Fruit fly (Drosophila melanogaster) whole organism, adult: ENCODE measurements around the gene CG2278.

Source experiments
- CG11617 ChIP-seq: fragments of 200-800 bp; sonication (Bioruptor generic); optimal IDR thresholded peaks from 2 replicates; lab custom pipeline; 2017; ENCODE audit warnings: mild to moderate bottlenecking, missing biosample characterization, missing genetic modification reagents, missing genetic modification characterization
- CG12768 ChIP-seq: fragments of 200-800 bp; sonication (Bioruptor generic); optimal IDR thresholded peaks from 2 replicates; lab custom pipeline; 2017; ENCODE audit warnings: missing biosample characterization, missing genetic modification characterization, mild to moderate bottlenecking, moderate library complexity, missing genetic modification reagents
- CG14711 ChIP-seq: fragments of 200-800 bp; sonication (Bioruptor generic); optimal IDR thresholded peaks from 2 replicates; lab custom pipeline; 2018; ENCODE audit warnings: missing biosample characterization, mild to moderate bottlenecking, missing genetic modification characterization, moderate library complexity
- CG1620 ChIP-seq: fragments of 200-800 bp; sonication (Bioruptor generic); optimal IDR thresholded peaks from 2 replicates; lab custom pipeline; 2016; ENCODE audit warnings: missing biosample characterization, missing genetic modification characterization
- CG33017 ChIP-seq: fragments of 200-800 bp; sonication (Bioruptor generic); optimal IDR thresholded peaks from 2 replicates; lab custom pipeline; 2018; ENCODE audit warnings: missing biosample characterization, mild to moderate bottlenecking, missing genetic modification characterization, moderate library complexity
- CG5204 ChIP-seq: fragments of 200-800 bp; sonication (Bioruptor generic); optimal IDR thresholded peaks from 2 replicates; lab custom pipeline; 2016; ENCODE audit warnings: missing biosample characterization, missing genetic modification characterization
- CG7045 ChIP-seq: fragments of 200-800 bp; sonication (Bioruptor generic); optimal IDR thresholded peaks from 2 replicates; lab custom pipeline; 2017; ENCODE audit warnings: missing biosample characterization, mild to moderate bottlenecking, missing genetic modification characterization
- CG7101 ChIP-seq: fragments of 200-800 bp; sonication (Bioruptor generic); optimal IDR thresholded peaks from 2 replicates; lab custom pipeline; 2018; ENCODE audit warnings: missing biosample characterization, mild to moderate bottlenecking, missing genetic modification characterization, moderate library complexity
- Clk ChIP-seq: fragments of 200-800 bp; sonication (Bioruptor generic); optimal IDR thresholded peaks from 2 replicates; lab custom pipeline; 2017; ENCODE audit warnings: missing biosample characterization, missing genetic modification characterization
- Crg-1 ChIP-seq: fragments of 200-800 bp; sonication (Bioruptor generic); optimal IDR thresholded peaks from 2 replicates; lab custom pipeline; 2016; ENCODE audit warnings: missing biosample characterization, missing genetic modification characterization
- Hr96 ChIP-seq: fragments of 200-800 bp; sonication (Bioruptor generic); optimal IDR thresholded peaks from 2 replicates; lab custom pipeline; 2016; ENCODE audit warnings: missing biosample characterization, missing genetic modification characterization
- Mnt ChIP-seq: fragments of 200-800 bp; sonication (Bioruptor generic); optimal IDR thresholded peaks from 2 replicates; lab custom pipeline; 2016; ENCODE audit warnings: missing biosample characterization, mild to moderate bottlenecking, missing genetic modification characterization
- bab1 ChIP-seq: fragments of 200-800 bp; sonication (Bioruptor generic); optimal IDR thresholded peaks from 3 replicates; lab custom pipeline; 2019; ENCODE audit warnings: missing biosample characterization, mild to moderate bottlenecking, missing genetic modification characterization, moderate library complexity
- cic ChIP-seq: fragments of 200-800 bp; sonication (Bioruptor generic); optimal IDR thresholded peaks from 2 replicates; lab custom pipeline; 2017; ENCODE audit warnings: missing biosample characterization, mild to moderate bottlenecking, missing genetic modification characterization, moderate library complexity
- cnc ChIP-seq, 2 experiments: fragments of >200 bp; optimal IDR thresholded peaks; 2 replicates each; lab custom pipeline; 2017
- kay ChIP-seq: fragments of 200-800 bp; sonication (Bioruptor generic); peaks from one replicate; lab custom pipeline; 2016; ENCODE audit warnings: missing biosample characterization, missing genetic modification characterization, borderline replicate concordance
- ovo ChIP-seq: fragments of 200-800 bp; sonication (Bioruptor generic); optimal IDR thresholded peaks from 2 replicates; lab custom pipeline; 2016; ENCODE audit warnings: missing biosample characterization, missing genetic modification characterization
- pad ChIP-seq: fragments of 200-800 bp; sonication (Bioruptor generic); optimal IDR thresholded peaks from 3 replicates; lab custom pipeline; 2017; ENCODE audit warnings: missing biosample characterization, missing genetic modification characterization, mild to moderate bottlenecking, moderate library complexity, missing genetic modification reagents
- tj ChIP-seq: fragments of 200-800 bp; sonication (Bioruptor generic); optimal IDR thresholded peaks from 3 replicates; lab custom pipeline; 2017; ENCODE audit warnings: missing biosample characterization, mild to moderate bottlenecking, missing genetic modification characterization, moderate library complexity
- toe ChIP-seq: fragments of 200-800 bp; sonication (Bioruptor generic); optimal IDR thresholded peaks from 2 replicates; lab custom pipeline; 2016; ENCODE audit warnings: missing biosample characterization, missing genetic modification characterization

The CG2278 gene

DNA sequence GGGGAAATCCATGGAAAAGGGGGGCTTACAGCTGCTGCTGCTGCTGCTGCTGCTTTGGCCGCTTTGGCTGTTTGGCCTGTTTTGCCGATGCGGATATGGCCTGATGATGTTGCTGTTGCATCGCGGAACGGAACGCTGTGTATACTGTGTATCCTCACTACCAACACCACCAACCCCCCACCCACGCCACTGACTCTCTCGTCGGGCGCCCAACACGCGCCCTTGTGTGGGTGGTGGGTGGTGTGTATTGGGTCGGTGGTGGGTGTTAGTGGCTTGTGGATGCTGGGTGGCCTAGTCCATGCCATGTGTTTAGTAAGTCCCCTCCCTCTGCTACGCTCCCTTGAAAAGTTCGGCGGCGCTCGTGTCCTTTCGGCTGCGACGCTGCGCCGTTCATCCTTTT is 7.7 kb upstream of the CG2278 start:
- TF ChIP-seq tj (GFP tag; lab: Kevin White, UChicago) (no peak), CG5204 (no peak), Mnt (GFP tag; lab: Kevin White, UChicago) (no peak), CG7101 (tag; lab: Kevin White, UChicago) (no peak), CG1620 (GFP tag; lab: Kevin White, UChicago) (no peak), CG14711 (tag; lab: Kevin White, UChicago) (no peak), pad (GFP tag; lab: Kevin White, UChicago) (peak; percentile 17), ovo (GFP tag; lab: Kevin White, UChicago) (no peak)

DNA sequence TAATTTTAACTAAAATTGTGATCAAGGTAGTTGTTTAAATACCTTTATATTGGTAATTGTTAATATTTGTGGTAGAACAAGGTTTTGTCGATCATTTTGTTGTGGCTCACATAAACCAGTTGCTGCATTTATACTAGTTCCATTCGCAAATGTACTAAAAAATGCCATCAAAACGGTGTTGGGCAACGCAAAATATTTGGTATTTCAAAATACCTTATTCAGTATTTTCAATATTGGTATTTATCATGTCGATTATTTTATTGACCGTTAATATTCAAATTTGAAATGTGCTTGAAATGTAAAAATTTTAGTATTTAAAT is 6.9 kb upstream of the CG2278 start, which contains the start of gene slpr:
Gene slpr (minus strand): TSS at position 156 of the 320 bp plus-strand sequence.
- no peak for TF ChIP-seq Mnt (GFP tag; lab: Kevin White, UChicago)
- peak; percentile 38 for TF ChIP-seq CG14711 (tag; lab: Kevin White, UChicago)

DNA sequence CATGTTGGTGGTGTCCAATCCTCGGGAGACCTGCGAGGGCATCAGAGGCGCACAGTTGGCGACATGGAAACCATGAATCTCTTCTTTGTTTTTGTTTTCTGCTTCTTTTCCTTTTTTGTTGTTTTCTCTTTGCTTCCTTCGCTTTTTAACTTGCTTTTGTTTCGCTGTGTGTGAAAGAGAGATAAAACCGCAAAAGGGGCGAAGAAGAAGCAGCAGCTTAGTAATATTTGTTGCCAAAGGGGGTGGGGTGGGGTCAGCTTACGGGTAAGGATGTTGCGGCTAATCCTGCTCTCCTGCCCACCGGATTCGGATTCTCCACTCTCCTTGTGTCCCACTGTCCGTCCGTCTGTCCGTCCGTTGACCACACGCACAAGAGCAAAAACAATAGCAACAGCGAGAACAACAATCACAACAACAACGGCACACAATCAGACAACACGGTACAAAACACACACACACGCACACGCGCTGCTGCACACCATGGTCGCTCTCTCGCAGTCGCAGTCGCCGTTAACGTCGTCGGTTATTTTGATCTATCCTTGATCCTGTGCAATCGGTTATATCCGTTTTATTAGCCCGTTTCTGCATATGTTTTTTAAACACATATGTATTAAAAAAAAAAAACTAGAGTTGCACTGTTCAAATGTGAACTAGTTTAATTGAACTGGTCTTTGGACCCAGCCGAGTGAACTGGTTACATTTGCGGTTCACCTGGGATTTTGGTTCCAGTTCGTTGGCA is 6.4 kb upstream of the CG2278 start:
- TF ChIP-seq ovo (GFP tag; lab: Kevin White, UChicago) (no peak), Crg-1 (GFP tag; lab: Kevin White, UChicago) (no peak), CG7045 (GFP tag; lab: Kevin White, UChicago) (no peak), Clk (GFP tag; lab: Kevin White, UChicago) (no peak), bab1 (GFP tag; lab: Kevin White, UChicago) (no peak), tj (GFP tag; lab: Kevin White, UChicago) (peak; percentile 29), toe (GFP tag; lab: Kevin White, UChicago) (no peak), Mnt (GFP tag; lab: Kevin White, UChicago) (peak; percentile 51), CG11617 (GFP tag; lab: Kevin White, UChicago) (peak; percentile 19), CG14711 (tag; lab: Kevin White, UChicago) (peak; percentile 80), cic (no peak), CG12768 (GFP tag; lab: Kevin White, UChicago) (no peak)

DNA sequence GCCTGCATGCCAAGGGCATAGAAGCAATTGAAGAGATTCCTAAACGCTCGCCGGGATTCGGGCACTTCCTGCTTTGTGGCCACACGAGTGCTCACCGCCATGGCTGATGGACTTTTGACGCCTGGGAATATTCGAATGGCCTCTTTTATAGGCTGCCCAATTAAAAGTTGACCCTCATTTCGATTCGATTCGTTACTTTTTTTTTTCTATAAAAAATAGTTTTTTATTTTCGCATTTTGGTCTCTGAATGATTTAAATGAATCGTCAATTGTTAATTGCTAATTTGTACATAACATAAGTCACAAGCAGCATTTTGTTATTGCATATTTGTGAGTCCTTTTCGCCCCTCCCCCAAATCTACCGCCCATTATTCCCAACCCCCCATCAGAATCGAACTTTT is 4.5 kb downstream of the CG2278 start, which contains the start of gene Or7a:
Gene Or7a (minus strand): TSS at position 101 of the 400 bp plus-strand sequence.
- no peak for TF ChIP-seq cic
- no peak for TF ChIP-seq pad (GFP tag; lab: Kevin White, UChicago)
- TF ChIP-seq CG12768 (GFP tag; lab: Kevin White, UChicago), result no peak
- TF ChIP-seq CG33017 (tag; lab: Kevin White, UChicago), result no peak
- TF ChIP-seq CG7101 (tag; lab: Kevin White, UChicago), result no peak
- TF ChIP-seq CG5204, result no peak
- TF ChIP-seq Crg-1 (GFP tag; lab: Kevin White, UChicago), result no peak
- TF ChIP-seq tj (GFP tag; lab: Kevin White, UChicago), result no peak
- no peak for TF ChIP-seq Mnt (GFP tag; lab: Kevin White, UChicago)
- TF ChIP-seq CG1620 (GFP tag; lab: Kevin White, UChicago), result no peak
- TF ChIP-seq Clk (GFP tag; lab: Kevin White, UChicago), result no peak
- no peak for TF ChIP-seq CG7045 (GFP tag; lab: Kevin White, UChicago)
- TF ChIP-seq cnc (optimal IDR thresholded peaks at IDR 0.05; lab: Kevin White, UChicago), result no peak
- TF ChIP-seq toe (GFP tag; lab: Kevin White, UChicago), result no peak
- TF ChIP-seq ovo (GFP tag; lab: Kevin White, UChicago), result no peak
- TF ChIP-seq CG11617 (GFP tag; lab: Kevin White, UChicago), result no peak
- no peak for TF ChIP-seq bab1 (GFP tag; lab: Kevin White, UChicago)

DNA sequence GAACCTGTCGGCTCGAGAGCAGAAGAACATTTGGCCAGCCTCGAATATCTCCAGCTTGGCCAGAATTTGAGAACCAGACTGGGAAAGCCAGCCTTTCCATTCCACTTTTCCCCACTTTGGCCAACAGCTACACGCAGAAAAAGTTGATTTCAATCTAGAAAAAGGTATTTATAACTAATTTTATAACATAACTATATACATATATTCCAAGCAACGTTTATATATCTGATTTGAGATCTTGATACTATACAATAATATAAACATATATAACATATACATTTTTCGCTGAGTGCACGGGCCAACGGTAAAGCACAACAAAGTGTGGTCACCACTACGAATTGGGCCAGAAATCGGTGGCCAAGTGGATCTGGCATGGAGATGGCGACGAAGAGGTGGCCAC is 6.6 kb downstream of the CG2278 start:
- TF ChIP-seq cnc (optimal IDR thresholded peaks at IDR 0.05; lab: Kevin White, UChicago) (no peak), cic (no peak), CG7101 (tag; lab: Kevin White, UChicago) (no peak), CG1620 (GFP tag; lab: Kevin White, UChicago) (no peak), pad (GFP tag; lab: Kevin White, UChicago) (no peak), Crg-1 (GFP tag; lab: Kevin White, UChicago) (no peak), Hr96 (GFP tag; lab: Kevin White, UChicago) (no peak), CG33017 (tag; lab: Kevin White, UChicago) (no peak), kay (GFP tag; lab: Kevin White, UChicago) (no peak), CG12768 (GFP tag; lab: Kevin White, UChicago) (no peak), Clk (GFP tag; lab: Kevin White, UChicago) (no peak), ovo (GFP tag; lab: Kevin White, UChicago) (no peak), tj (GFP tag; lab: Kevin White, UChicago) (no peak)

DNA sequence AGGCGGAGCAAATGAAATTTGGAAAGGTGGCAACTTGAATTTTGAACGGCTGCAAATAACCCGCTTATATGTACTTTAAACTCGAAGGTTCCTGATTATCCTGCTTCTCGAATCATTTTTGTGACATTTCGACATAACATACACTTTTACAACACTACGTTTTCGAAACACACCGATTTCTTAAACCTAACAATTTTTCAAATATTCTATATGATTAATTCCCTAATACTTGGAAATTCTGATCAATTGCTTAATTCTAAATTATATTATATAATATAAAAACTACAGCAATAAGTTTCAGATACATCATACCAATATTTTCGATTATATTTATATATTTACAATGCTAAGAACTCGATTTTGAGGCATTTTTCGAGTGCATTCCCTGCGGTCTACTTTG is 7.4 kb downstream of the CG2278 start, which contains the start of gene CG10761:
Gene CG10761 (minus strand): TSS at position 101 of the 400 bp plus-strand sequence.
- TF ChIP-seq CG1620 (GFP tag; lab: Kevin White, UChicago), result no peak
- no peak for TF ChIP-seq CG5204
- no peak for TF ChIP-seq pad (GFP tag; lab: Kevin White, UChicago)
- no peak for TF ChIP-seq CG7101 (tag; lab: Kevin White, UChicago)
- TF ChIP-seq Clk (GFP tag; lab: Kevin White, UChicago), result no peak
- TF ChIP-seq bab1 (GFP tag; lab: Kevin White, UChicago), result no peak
- TF ChIP-seq toe (GFP tag; lab: Kevin White, UChicago), result no peak
- TF ChIP-seq CG11617 (GFP tag; lab: Kevin White, UChicago), result no peak
- TF ChIP-seq Crg-1 (GFP tag; lab: Kevin White, UChicago), result no peak
- no peak for TF ChIP-seq cic
- no peak for TF ChIP-seq CG14711 (tag; lab: Kevin White, UChicago)
- TF ChIP-seq cnc (optimal IDR thresholded peaks at IDR 0.05; lab: Kevin White, UChicago), result no peak
- no peak for TF ChIP-seq CG12768 (GFP tag; lab: Kevin White, UChicago)
- no peak for TF ChIP-seq Hr96 (GFP tag; lab: Kevin White, UChicago)
- no peak for TF ChIP-seq CG7045 (GFP tag; lab: Kevin White, UChicago)
- no peak for TF ChIP-seq ovo (GFP tag; lab: Kevin White, UChicago)
